Fruit fly (Drosophila melanogaster): Measurements from ENCODE around the gene CG14511.

DNA sequence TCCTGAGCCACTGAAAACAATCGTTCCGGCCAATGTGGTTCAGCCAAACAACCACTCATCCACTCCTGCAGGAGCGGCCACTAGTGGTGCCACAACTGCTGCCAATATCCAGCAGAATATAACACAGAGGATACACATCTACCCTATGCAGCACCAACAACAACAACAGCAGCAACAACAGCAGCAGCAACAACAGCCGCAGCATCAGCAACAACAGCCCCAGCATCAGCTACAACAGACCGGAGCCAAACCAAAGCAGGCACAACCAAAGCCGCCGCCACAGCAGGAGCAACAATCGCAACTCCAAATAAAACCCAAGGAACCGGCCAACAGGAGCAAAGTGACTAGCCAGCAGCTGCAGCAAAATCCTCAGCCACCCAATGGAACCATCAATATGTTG is 43.5 kb downstream of the CG14511 start:
- no peak for TF ChIP-seq toe (GFP tag; optimal IDR thresholded peaks at IDR 0.05)
- no peak for TF ChIP-seq ovo (GFP tag; optimal IDR thresholded peaks at IDR 0.05)
- TF ChIP-seq CG1620 (GFP tag; optimal IDR thresholded peaks at IDR 0.05): no peak
- no peak for TF ChIP-seq Mnt (GFP tag; optimal IDR thresholded peaks at IDR 0.05)
- TF ChIP-seq CG14711 (tag; optimal IDR thresholded peaks at IDR 0.05): no peak
- TF ChIP-seq CG7045 (GFP tag; optimal IDR thresholded peaks at IDR 0.05): no peak
- TF ChIP-seq CG33017 (tag; optimal IDR thresholded peaks at IDR 0.05): no peak
- TF ChIP-seq CG7101 (tag; optimal IDR thresholded peaks at IDR 0.05): no peak
- TF ChIP-seq Hr96 (GFP tag; optimal IDR thresholded peaks at IDR 0.05): no peak

Measured in whole organism, adult.